Fruit fly (Drosophila melanogaster): ENCODE data around the gene CG5199.

CG5199 gene

DNA sequence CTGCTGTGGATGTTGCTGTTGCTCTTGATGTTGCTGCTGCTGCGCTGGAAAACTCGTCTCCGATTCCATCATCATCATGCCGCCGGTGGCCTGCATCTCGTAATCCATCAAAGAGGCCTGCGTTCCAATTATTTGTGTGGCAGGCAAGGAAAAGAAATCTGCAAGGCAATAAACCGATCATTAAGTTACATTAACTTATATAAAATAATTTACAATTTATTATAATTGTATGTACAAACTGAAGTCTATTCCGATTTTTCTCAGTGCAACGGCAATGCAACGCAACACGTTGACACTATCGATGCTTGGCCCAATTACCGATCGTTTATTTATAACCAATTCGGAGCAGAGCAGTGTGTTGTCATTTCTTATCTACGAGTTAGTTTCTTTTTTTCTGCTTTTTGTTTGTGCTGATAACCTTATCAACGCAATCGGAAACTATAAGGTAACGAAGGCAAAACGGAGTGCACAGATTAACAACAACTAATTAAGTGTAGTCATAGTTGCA lies 18.4 kb upstream of the CG5199 start (continued):
- TF ChIP-seq CG1024 (GFP tag; IDR thresholded peaks at IDR 0.05) (peak; percentile 65), unc-4 (GFP tag; IDR thresholded peaks at IDR 0.05; ENCODE audit: partially characterized antibody) (no peak), NC2α (GFP tag; optimal IDR thresholded peaks at IDR 0.05) (no peak), NC2β (GFP tag; optimal IDR thresholded peaks at IDR 0.05) (no peak), CG1602 (GFP tag; optimal IDR thresholded peaks at IDR 0.05) (peak; percentile 8), CkIIα-i1 (GFP tag; IDR thresholded peaks at IDR 0.05) (no peak), cato (GFP tag; optimal IDR thresholded peaks at IDR 0.05; ENCODE audit: borderline replicate concordance) (no peak), CG8478 (optimal IDR thresholded peaks at IDR 0.05) (no peak), HmgZ (tag; optimal IDR thresholded peaks at IDR 0.05) (peak; percentile 1), Pdp1 (GFP tag; optimal IDR thresholded peaks at IDR 0.05) (peak in 1 of 2 experiments; percentile 46), chinmo (GFP tag; IDR thresholded peaks at IDR 0.05; ENCODE audit: partially characterized antibody) (peak; percentile 84), CG2129 (GFP tag; IDR thresholded peaks at IDR 0.05; ENCODE audit: partially characterized antibody) (no peak), CG11398 (GFP tag; optimal IDR thresholded peaks at IDR 0.05) (no peak), CG10209 (GFP tag; optimal IDR thresholded peaks at IDR 0.05) (peak; percentile 24), cas (GFP tag; IDR thresholded peaks at IDR 0.05) (no peak), hkb (optimal IDR thresholded peaks at IDR 0.05) (no peak), hkb (GFP tag; IDR thresholded peaks at IDR 0.05) (peak; percentile 84), CG30403 (GFP tag; optimal IDR thresholded peaks at IDR 0.05) (peak; percentile 4), amos (GFP tag; IDR thresholded peaks at IDR 0.05; ENCODE audit: partially characterized antibody) (no peak), Fer1 (GFP tag; optimal IDR thresholded peaks at IDR 0.05) (peak; percentile 63), CG7745 (tag; optimal IDR thresholded peaks at IDR 0.05) (no peak), E2f2 (GFP tag; IDR thresholded peaks at IDR 0.05) (peak; percentile 39; the same call in 1 of the 2 replicates), mirr (GFP tag; optimal IDR thresholded peaks at IDR 0.05) (peak; percentile 48), zen2 (GFP tag; IDR thresholded peaks at IDR 0.05; ENCODE audit: partially characterized antibody) (no peak), CG13296 (GFP tag; optimal IDR thresholded peaks at IDR 0.05) (peak; percentile 32), CG7928 (GFP tag; optimal IDR thresholded peaks at IDR 0.05) (no peak), crc (GFP tag; optimal IDR thresholded peaks at IDR 0.05) (no peak), CG9609 (GFP tag; optimal IDR thresholded peaks at IDR 0.05) (no peak), CG13424 (tag; optimal IDR thresholded peaks at IDR 0.05) (peak; percentile 44), nau (GFP tag; optimal IDR thresholded peaks at IDR 0.05) (peak; percentile 11), pnt (GFP tag; optimal IDR thresholded peaks at IDR 0.05) (no peak), Oli (tag; optimal IDR thresholded peaks at IDR 0.05) (peak; percentile 68), CG17385 (GFP tag; optimal IDR thresholded peaks at IDR 0.05) (peak; percentile 39), CG9817 (tag; optimal IDR thresholded peaks at IDR 0.05) (no peak), sr (GFP tag; IDR thresholded peaks at IDR 0.05) (peak; percentile 62; the same call in 2 of the 3 replicates), CG30020 (tag; optimal IDR thresholded peaks at IDR 0.05) (no peak), chn (GFP tag; optimal IDR thresholded peaks at IDR 0.05) (no peak), CG14860 (GFP tag; IDR thresholded peaks at IDR 0.05; ENCODE audit: partially characterized antibody) (no peak), CG7839 (tag; optimal IDR thresholded peaks at IDR 0.05) (peak; percentile 58), crp (GFP tag; optimal IDR thresholded peaks at IDR 0.05) (no peak), CG11085 (GFP tag; IDR thresholded peaks at IDR 0.05) (no peak), salm (tag; optimal IDR thresholded peaks at IDR 0.05) (peak; percentile 32), CG1529 (GFP tag; optimal IDR thresholded peaks at IDR 0.05) (peak; percentile 37), CHES-1-like (GFP tag; optimal IDR thresholded peaks at IDR 0.05) (no peak), gfzf (GFP tag; optimal IDR thresholded peaks at IDR 0.05) (no peak), CG12659 (GFP tag; optimal IDR thresholded peaks at IDR 0.05) (peak; percentile 53), lilli (GFP tag; optimal IDR thresholded peaks at IDR 0.05) (peak; percentile 0), CG13287 (GFP tag; IDR thresholded peaks at IDR 0.05; ENCODE audit: partially characterized antibody) (no peak), CG32767 (GFP tag; IDR thresholded peaks at IDR 0.05) (no peak), ranshi (GFP tag; IDR thresholded peaks at IDR 0.05) (peak; percentile 43; the same call in 1 of the 2 replicates)
